Fruit fly (Drosophila melanogaster): Measurements from ENCODE around the gene CG1239.

The CG1239 gene

DNA sequence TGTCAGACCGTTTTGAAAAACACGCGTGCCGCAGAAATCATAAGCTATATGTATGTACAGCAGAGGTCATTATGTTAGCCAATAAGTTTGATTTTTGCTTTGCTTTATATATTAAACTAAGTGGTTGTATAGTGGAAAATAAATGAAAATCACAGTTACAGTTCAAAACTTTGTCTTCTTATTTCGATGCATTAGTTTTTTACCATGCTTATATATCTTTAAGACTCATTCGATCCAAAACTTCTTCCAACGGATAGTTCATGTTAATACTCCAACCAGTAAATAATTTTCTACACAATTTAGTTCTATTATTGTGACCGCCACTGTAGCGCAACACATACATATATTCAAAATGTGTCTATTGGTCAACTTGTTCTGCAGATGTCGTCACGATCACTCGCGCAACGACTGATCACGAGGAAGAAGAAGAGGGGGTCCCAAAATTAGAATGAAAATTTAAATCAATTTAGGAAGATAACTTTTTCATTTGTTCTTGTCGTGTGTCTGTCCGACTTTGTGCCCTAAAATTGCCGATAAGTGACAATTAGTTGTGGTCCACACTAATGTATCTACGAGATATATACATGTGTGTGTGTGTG is 27.7 kb upstream of the CG1239 start (continued):
- TF ChIP-seq Sox102F (GFP tag; optimal IDR thresholded peaks at IDR 0.05) (no peak), Ets96B (tag; optimal IDR thresholded peaks at IDR 0.05) (no peak), CG32006 (GFP tag; optimal IDR thresholded peaks at IDR 0.05) (peak; percentile 80), Hr38 (GFP tag; optimal IDR thresholded peaks at IDR 0.05) (no peak), CG8632 (GFP tag; optimal IDR thresholded peaks at IDR 0.05) (peak; percentile 18), Hr4 (GFP tag; optimal IDR thresholded peaks at IDR 0.05) (peak; percentile 72), achi (GFP tag; optimal IDR thresholded peaks at IDR 0.05) (peak; percentile 28), CG6276 (GFP tag; optimal IDR thresholded peaks at IDR 0.05) (peak; percentile 71), CG10669 (GFP tag; optimal IDR thresholded peaks at IDR 0.05) (no peak), Eip75B (GFP tag; optimal IDR thresholded peaks at IDR 0.05) (no peak), acj6 (GFP tag; optimal IDR thresholded peaks at IDR 0.05) (peak; percentile 49), dsx (GFP tag; optimal IDR thresholded peaks at IDR 0.05; ENCODE audit: poor library complexity, severe bottlenecking) (no peak), Ets21C (GFP tag; optimal IDR thresholded peaks at IDR 0.05) (no peak), CG10631 (GFP tag; optimal IDR thresholded peaks at IDR 0.05) (peak; percentile 24), topi (GFP tag; optimal IDR thresholded peaks at IDR 0.05) (no peak), net (GFP tag; optimal IDR thresholded peaks at IDR 0.05) (peak; percentile 11), CG15336 (GFP tag; IDR thresholded peaks at IDR 0.05) (peak; percentile 82), ss (GFP tag; optimal IDR thresholded peaks at IDR 0.05) (no peak), Hr39 (GFP tag; optimal IDR thresholded peaks at IDR 0.05) (peak; percentile 10), CG6854 (GFP tag; optimal IDR thresholded peaks at IDR 0.05) (no peak), CG11902 (GFP tag; optimal IDR thresholded peaks at IDR 0.05) (no peak), fd59A (GFP tag; optimal IDR thresholded peaks at IDR 0.05) (no peak), cyc (GFP tag; optimal IDR thresholded peaks at IDR 0.05) (no peak), CG6792 (GFP tag; optimal IDR thresholded peaks at IDR 0.05) (no peak), Blimp-1 (GFP tag; optimal IDR thresholded peaks at IDR 0.05) (no peak), CG9139 (GFP tag; optimal IDR thresholded peaks at IDR 0.05) (no peak), vri (GFP tag; optimal IDR thresholded peaks at IDR 0.05) (no peak), Smox (GFP tag; optimal IDR thresholded peaks at IDR 0.05) (peak; percentile 1), CG3032 (tag; optimal IDR thresholded peaks at IDR 0.05) (no peak), salr (GFP tag; optimal IDR thresholded peaks at IDR 0.05) (peak in 1 of 2 experiments; percentile 53), svp (GFP tag) (peak; percentile 60), eg (GFP tag; IDR thresholded peaks at IDR 0.05) (peak; percentile 72; the same call in 2 of the 3 replicates), CG6163 (GFP tag; IDR thresholded peaks at IDR 0.05) (peak; percentile 39; the same call in 1 of the 3 replicates), CG8119 (GFP tag; IDR thresholded peaks at IDR 0.05) (peak; percentile 74), CG7368 (GFP tag; optimal IDR thresholded peaks at IDR 0.05) (no peak)

DNA sequence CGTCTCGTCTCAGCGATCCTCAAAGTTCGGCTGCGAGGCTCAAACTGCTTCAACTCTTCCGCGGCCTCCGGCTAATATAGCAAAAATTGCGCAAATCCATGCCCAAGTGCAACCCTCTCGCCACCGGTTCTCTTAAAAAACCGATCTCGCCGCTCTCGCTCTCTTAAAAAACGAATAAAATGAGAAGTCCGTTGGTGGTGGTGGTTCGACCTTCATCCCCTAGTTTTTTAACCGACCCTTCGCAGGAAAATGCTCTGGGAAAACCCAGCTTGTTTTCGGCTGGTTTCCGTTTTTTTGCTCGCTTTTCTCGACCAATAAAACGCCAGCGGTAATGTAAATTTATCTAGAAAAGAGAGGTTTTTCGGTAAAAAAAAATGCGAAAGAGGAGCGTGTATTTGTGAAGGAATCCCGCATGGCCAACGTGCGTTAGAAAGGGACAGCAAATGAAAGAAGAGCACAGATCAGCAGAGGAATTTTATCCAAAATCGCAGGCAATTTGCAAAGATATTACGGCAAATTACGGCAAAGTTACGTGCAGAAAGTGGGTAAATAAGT is 16.5 kb upstream of the CG1239 start, which contains the start of gene cas:
Gene cas (minus strand): TSS at position 51 of the 555 bp plus-strand sequence.
- TF ChIP-seq Gug (GFP tag; IDR thresholded peaks at IDR 0.05) = no peak
- no peak for TF ChIP-seq acj6 (GFP tag; optimal IDR thresholded peaks at IDR 0.05)
- TF ChIP-seq Ets96B (tag; optimal IDR thresholded peaks at IDR 0.05) = no peak
- no peak for TF ChIP-seq CG9139 (GFP tag; optimal IDR thresholded peaks at IDR 0.05)
- TF ChIP-seq CG11902 (GFP tag; optimal IDR thresholded peaks at IDR 0.05) = no peak
- no peak for TF ChIP-seq lz (GFP tag; optimal IDR thresholded peaks at IDR 0.05)
- no peak for TF ChIP-seq Eip75B (GFP tag; optimal IDR thresholded peaks at IDR 0.05)
- TF ChIP-seq CG8119 (GFP tag; IDR thresholded peaks at IDR 0.05) = no peak
- TF ChIP-seq salr (GFP tag; optimal IDR thresholded peaks at IDR 0.05) = no peak
- TF ChIP-seq dac (GFP tag; optimal IDR thresholded peaks at IDR 0.05) = no peak
- no peak for TF ChIP-seq fd85E (GFP tag; optimal IDR thresholded peaks at IDR 0.05)
- TF ChIP-seq svp (GFP tag) = no peak
- no peak for TF ChIP-seq spab (GFP tag; optimal IDR thresholded peaks at IDR 0.05)
- TF ChIP-seq CG32006 (GFP tag; optimal IDR thresholded peaks at IDR 0.05) = no peak
